Fruit fly (Drosophila melanogaster): Measurements from ENCODE around the gene brk.

brk gene

dm6 chrX:7338538-7338937, 30.8 kb downstream of the brk start (continued):
- peak; percentile 29 for TF ChIP-seq shn (GFP tag; optimal IDR thresholded peaks at IDR 0.05)
- no peak for TF ChIP-seq CG6654 (GFP tag; optimal IDR thresholded peaks at IDR 0.05)
- TF ChIP-seq jigr1 (GFP tag; IDR thresholded peaks at IDR 0.05), result no peak
- TF ChIP-seq kni (GFP tag; optimal IDR thresholded peaks at IDR 0.05), result no peak
- TF ChIP-seq CG4404 (GFP tag; IDR thresholded peaks at IDR 0.05), result no peak
- no peak for TF ChIP-seq D (optimal IDR thresholded peaks at IDR 0.05)
- TF ChIP-seq D (GFP tag; optimal IDR thresholded peaks at IDR 0.05), result peak; percentile 58
- TF ChIP-seq CG12155 (GFP tag; optimal IDR thresholded peaks at IDR 0.05), result peak; percentile 45
- TF ChIP-seq lilli (GFP tag; optimal IDR thresholded peaks at IDR 0.05), result peak; percentile 44
- TF ChIP-seq CG15011 (GFP tag; optimal IDR thresholded peaks at IDR 0.05), result peak; percentile 35
- TF ChIP-seq CG7963 (GFP tag; IDR thresholded peaks at IDR 0.05; ENCODE audit: partially characterized antibody), result no peak
- TF ChIP-seq Doc3 (GFP tag; IDR thresholded peaks at IDR 0.05; ENCODE audit: partially characterized antibody), result no peak
- peak; percentile 27 for TF ChIP-seq CG4820 (GFP tag; optimal IDR thresholded peaks at IDR 0.05)
- TF ChIP-seq Dbx (GFP tag; IDR thresholded peaks at IDR 0.05), result peak; percentile 75; the same call in 1 of the 3 replicates
- no peak for TF ChIP-seq crp (GFP tag; optimal IDR thresholded peaks at IDR 0.05)
- no peak for TF ChIP-seq Dip2 (GFP tag; IDR thresholded peaks at IDR 0.05)
- peak; percentile 26 for TF ChIP-seq CG8944 (GFP tag; optimal IDR thresholded peaks at IDR 0.05)
- TF ChIP-seq sisA (GFP tag; IDR thresholded peaks at IDR 0.05), result peak; percentile 36; the same call in 1 of the 2 replicates
- peak; percentile 82 for TF ChIP-seq Hmr (GFP tag; optimal IDR thresholded peaks at IDR 0.05)
- TF ChIP-seq org-1 (GFP tag; optimal IDR thresholded peaks at IDR 0.05), result peak; percentile 65
- TF ChIP-seq nau (GFP tag; optimal IDR thresholded peaks at IDR 0.05), result peak; percentile 64
- peak; percentile 46 for TF ChIP-seq Hr3 (GFP tag; optimal IDR thresholded peaks at IDR 0.05)
- peak; percentile 47 for TF ChIP-seq Ssrp (tag; optimal IDR thresholded peaks at IDR 0.05)
- peak; percentile 54; the same call in 1 of the 2 replicates for TF ChIP-seq CG6689 (GFP tag; IDR thresholded peaks at IDR 0.05)
- no peak for TF ChIP-seq Hr39 (optimal IDR thresholded peaks at IDR 0.05)
- peak; percentile 58; the same call in 2 of the 3 replicates for TF ChIP-seq CG11695 (GFP tag; IDR thresholded peaks at IDR 0.05)
- TF ChIP-seq CG11560 (tag; IDR thresholded peaks at IDR 0.05), result no peak
- peak; percentile 15 for TF ChIP-seq Vsx1 (GFP tag; optimal IDR thresholded peaks at IDR 0.05)
- no peak for TF ChIP-seq CG7357 (GFP tag; IDR thresholded peaks at IDR 0.05)
- peak in 1 of 2 experiments; percentile 58 for TF ChIP-seq eve (GFP tag; optimal IDR thresholded peaks at IDR 0.05)
- TF ChIP-seq CG13424 (tag; optimal IDR thresholded peaks at IDR 0.05), result peak; percentile 75
- peak; percentile 24; the same call in 1 of the 2 replicates for TF ChIP-seq cas (GFP tag; IDR thresholded peaks at IDR 0.05)
- no peak for TF ChIP-seq pan (optimal IDR thresholded peaks at IDR 0.05)
- peak in 1 of 2 experiments; percentile 27 for TF ChIP-seq pan (GFP tag; optimal IDR thresholded peaks at IDR 0.05 in 1 of 2, IDR thresholded peaks at IDR 0.05 in 1 of 2)
- peak; percentile 61 for TF ChIP-seq CG13775 (GFP tag; optimal IDR thresholded peaks at IDR 0.05)
- TF ChIP-seq fd64A (GFP tag; optimal IDR thresholded peaks at IDR 0.05), result peak; percentile 54
- TF ChIP-seq Hmx (GFP tag; optimal IDR thresholded peaks at IDR 0.05), result no peak
- TF ChIP-seq Fer2 (tag; optimal IDR thresholded peaks at IDR 0.05), result peak; percentile 53
- TF ChIP-seq CG13296 (GFP tag; optimal IDR thresholded peaks at IDR 0.05), result peak; percentile 66
- peak; percentile 86 for TF ChIP-seq lab (GFP tag; optimal IDR thresholded peaks at IDR 0.05)
- TF ChIP-seq CG10274 (GFP tag; optimal IDR thresholded peaks at IDR 0.05), result no peak
- TF ChIP-seq bowl (GFP tag; IDR thresholded peaks at IDR 0.05), result no peak
- TF ChIP-seq YL-1 (GFP tag; optimal IDR thresholded peaks at IDR 0.05), result peak; percentile 13
- no peak for TF ChIP-seq corto (GFP tag; optimal IDR thresholded peaks at IDR 0.05)
- no peak for TF ChIP-seq dati (GFP tag; IDR thresholded peaks at IDR 0.05)
- TF ChIP-seq CG30020 (tag; optimal IDR thresholded peaks at IDR 0.05), result peak; percentile 12
- no peak for TF ChIP-seq CG10431 (GFP tag; optimal IDR thresholded peaks at IDR 0.05)
- TF ChIP-seq inv (GFP tag; IDR thresholded peaks at IDR 0.05; ENCODE audit: partially characterized antibody), result no peak
- TF ChIP-seq Dip3 (GFP tag; optimal IDR thresholded peaks at IDR 0.05), result no peak
- TF ChIP-seq p53 (GFP tag; optimal IDR thresholded peaks at IDR 0.05), result peak; percentile 21
- TF ChIP-seq knrl (GFP tag; IDR thresholded peaks at IDR 0.05; ENCODE audit: partially characterized antibody), result no peak
